Fruit fly (Drosophila melanogaster): ENCODE data around the gene Srp68.

Srp68 gene

DNA sequence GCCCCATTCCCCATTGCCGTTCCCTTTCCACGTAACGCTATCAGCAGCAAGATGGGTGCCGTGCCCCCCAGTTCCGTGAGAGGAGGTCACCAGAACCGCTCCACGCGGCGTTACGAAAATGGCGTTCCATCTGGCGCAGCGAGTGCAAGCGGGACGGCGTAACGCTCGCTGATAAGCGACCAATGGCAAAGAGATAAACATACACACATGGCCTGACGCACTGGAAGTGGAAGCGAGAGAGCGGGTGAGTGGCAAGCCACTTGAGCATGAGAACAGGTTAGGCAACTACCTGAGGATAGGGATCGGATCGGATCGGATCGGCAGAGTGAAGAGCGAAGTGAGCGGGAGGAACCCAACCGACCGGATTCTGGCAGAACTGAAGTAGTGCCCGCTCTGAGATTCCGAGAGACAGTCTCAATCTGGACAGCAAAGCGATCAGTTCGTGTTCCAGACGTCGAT lies 30.0 kb downstream of the Srp68 start, which contains the start of gene Doc3 (continued):
- no peak for TF ChIP-seq CG4707 (GFP tag; optimal IDR thresholded peaks at IDR 0.05)
- no peak for TF ChIP-seq lola (GFP tag; optimal IDR thresholded peaks at IDR 0.05)
- TF ChIP-seq pho (GFP tag; optimal IDR thresholded peaks at IDR 0.05), result no peak
- no peak for TF ChIP-seq Lim3 (GFP tag; IDR thresholded peaks at IDR 0.05)
- no peak for TF ChIP-seq fd96Cb (tag; optimal IDR thresholded peaks at IDR 0.05)
- no peak for TF ChIP-seq tx (GFP tag; optimal IDR thresholded peaks at IDR 0.05)
- peak in 1 of 3 experiments; percentile 97 for TF ChIP-seq Stat92E (GFP tag; optimal IDR thresholded peaks at IDR 0.05)
- TF ChIP-seq sd (tag; optimal IDR thresholded peaks at IDR 0.05), result peak; percentile 70
- peak; percentile 35; the same call in 1 of the 2 replicates for TF ChIP-seq Scr (GFP tag; IDR thresholded peaks at IDR 0.05; ENCODE audit: partially characterized antibody)
- no peak for TF ChIP-seq exex (tag; optimal IDR thresholded peaks at IDR 0.05)
- TF ChIP-seq CkIIα-i1 (GFP tag; IDR thresholded peaks at IDR 0.05), result no peak
- TF ChIP-seq Hr78 (GFP tag; optimal IDR thresholded peaks at IDR 0.05), result peak in 1 of 2 experiments; percentile 94
- TF ChIP-seq CG16863 (GFP tag; optimal IDR thresholded peaks at IDR 0.05), result no peak
- no peak for TF ChIP-seq CG33213 (GFP tag; optimal IDR thresholded peaks at IDR 0.05)
- no peak for TF ChIP-seq ewg (GFP tag; optimal IDR thresholded peaks at IDR 0.05)
- TF ChIP-seq dysf (GFP tag; IDR thresholded peaks at IDR 0.05), result no peak
- TF ChIP-seq nerfin-1 (tag; optimal IDR thresholded peaks at IDR 0.05), result no peak
- TF ChIP-seq CG2120 (GFP tag; optimal IDR thresholded peaks at IDR 0.05), result no peak
- no peak for TF ChIP-seq lilli (GFP tag; optimal IDR thresholded peaks at IDR 0.05)
- no peak for TF ChIP-seq Xrp1 (GFP tag; IDR thresholded peaks at IDR 0.05)
- TF ChIP-seq CG17912 (GFP tag; optimal IDR thresholded peaks at IDR 0.05), result no peak
- no peak for TF ChIP-seq YL-1 (GFP tag; optimal IDR thresholded peaks at IDR 0.05)
- TF ChIP-seq CG6854 (GFP tag; optimal IDR thresholded peaks at IDR 0.05), result no peak
- no peak for TF ChIP-seq Aef1 (GFP tag; IDR thresholded peaks at IDR 0.05)
- no peak for TF ChIP-seq Hsf (GFP tag; optimal IDR thresholded peaks at IDR 0.05)
- TF ChIP-seq CG6272 (GFP tag; IDR thresholded peaks at IDR 0.05), result no peak
- no peak for TF ChIP-seq disco-r (GFP tag; optimal IDR thresholded peaks at IDR 0.05)
- no peak for TF ChIP-seq chm (GFP tag; IDR thresholded peaks at IDR 0.05)
- TF ChIP-seq fd3F (GFP tag; optimal IDR thresholded peaks at IDR 0.05), result no peak
- TF ChIP-seq sqz (GFP tag; optimal IDR thresholded peaks at IDR 0.05), result no peak
- TF ChIP-seq chn (GFP tag; optimal IDR thresholded peaks at IDR 0.05), result no peak
- TF ChIP-seq Kr (GFP tag; optimal IDR thresholded peaks at IDR 0.05), result no peak
- no peak for TF ChIP-seq Six4 (GFP tag; optimal IDR thresholded peaks at IDR 0.05)
- no peak for TF ChIP-seq CG30431 (GFP tag; optimal IDR thresholded peaks at IDR 0.05)
- TF ChIP-seq Mrtf (GFP tag; IDR thresholded peaks at IDR 0.05), result no peak
- no peak for TF ChIP-seq nom (GFP tag; optimal IDR thresholded peaks at IDR 0.05)
- 0 out of 2 replicates have a peak, but pooled peaks have one; percentile 7 for TF ChIP-seq amos (GFP tag; IDR thresholded peaks at IDR 0.05; ENCODE audit: partially characterized antibody)
- TF ChIP-seq Mes4 (GFP tag; optimal IDR thresholded peaks at IDR 0.05), result no peak
- no peak for TF ChIP-seq CG8388 (GFP tag; optimal IDR thresholded peaks at IDR 0.05)
- TF ChIP-seq Nf-YC (tag; optimal IDR thresholded peaks at IDR 0.05), result peak; percentile 99
- no peak for TF ChIP-seq tap (tag; optimal IDR thresholded peaks at IDR 0.05)
- TF ChIP-seq CG32772 (GFP tag; IDR thresholded peaks at IDR 0.05), result no peak
- no peak for TF ChIP-seq fd102C (GFP tag; optimal IDR thresholded peaks at IDR 0.05)
- no peak for TF ChIP-seq NC2α (GFP tag; optimal IDR thresholded peaks at IDR 0.05)
- no peak for TF ChIP-seq p53 (GFP tag; optimal IDR thresholded peaks at IDR 0.05)
- TF ChIP-seq pan (optimal IDR thresholded peaks at IDR 0.05), result no peak
- TF ChIP-seq pan (GFP tag; optimal IDR thresholded peaks at IDR 0.05 in 1 of 2, IDR thresholded peaks at IDR 0.05 in 1 of 2), result no peak
- no peak for TF ChIP-seq CG12219 (GFP tag; optimal IDR thresholded peaks at IDR 0.05)
- peak; percentile 96 for TF ChIP-seq CG10321 (GFP tag; IDR thresholded peaks at IDR 0.05)
- no peak for TF ChIP-seq gfzf (GFP tag; optimal IDR thresholded peaks at IDR 0.05)
- TF ChIP-seq CG6175 (GFP tag; IDR thresholded peaks at IDR 0.05), result peak; percentile 67; the same call in 1 of the 3 replicates
